Worm (Caenorhabditis elegans): ENCODE measurements around the gene coq-2.
A peak's percentile ranks its signal among the peaks of the same experiment; 100 is the strongest.

DNA sequence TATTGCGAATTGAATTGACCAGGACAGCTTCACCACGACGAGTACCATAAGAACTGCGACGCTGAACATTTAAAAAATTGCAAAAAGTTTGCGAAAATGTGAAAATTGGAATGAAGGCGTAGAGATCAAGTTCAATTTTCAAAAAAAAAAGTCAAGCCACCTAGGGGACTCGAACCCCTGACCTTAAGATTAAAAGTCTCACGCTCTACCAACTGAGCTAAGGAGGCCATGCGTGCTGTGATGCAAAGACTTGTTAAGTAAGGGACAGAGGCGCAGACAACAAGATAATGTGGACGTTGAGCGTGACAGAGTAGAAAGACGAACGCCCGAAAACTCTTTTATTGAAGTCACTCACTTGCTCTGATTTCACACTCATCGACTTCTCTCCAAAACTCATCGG lies 48.2 kb upstream of the coq-2 start:
- TF ChIP-seq W03F9.2 (tag; optimal IDR thresholded peaks at IDR 0.05) = peak; percentile 61
- TF ChIP-seq dao-5 (tag; optimal IDR thresholded peaks at IDR 0.05) = peak; percentile 53

Data from whole organism, L4/young adult.